Fruit fly (Drosophila melanogaster) whole organism, embryonic: Measurements from ENCODE around the gene CG46059.

Experiments used
- Awh ChIP-seq: fragments of 200-800 bp; sonication (Bioruptor generic); IDR thresholded peaks from 2 replicates; pipeline ENCODE4, ENCODE4 v1.3.6; 2022; ENCODE audit warnings: missing biosample characterization, missing genetic modification characterization
- BtbVII ChIP-seq: fragments of 200-800 bp; sonication (Bioruptor generic); optimal IDR thresholded peaks from 3 replicates; lab custom pipeline; 2017; ENCODE audit warnings: missing biosample characterization, mild to moderate bottlenecking, missing genetic modification characterization
- CG10147 ChIP-seq: fragments of 200-800 bp; sonication (Bioruptor generic); optimal IDR thresholded peaks from 2 replicates; lab custom pipeline; 2019; ENCODE audit warnings: missing biosample characterization, mild to moderate bottlenecking, missing genetic modification characterization, moderate library complexity
- CG10209 ChIP-seq: fragments of 200-800 bp; sonication (Bioruptor generic); optimal IDR thresholded peaks from 3 replicates; lab custom pipeline; 2017; ENCODE audit warnings: missing biosample characterization, mild to moderate bottlenecking, missing genetic modification characterization, missing genetic modification reagents
- CG10431 ChIP-seq: fragments of 200-800 bp; sonication (Bioruptor generic); optimal IDR thresholded peaks from 3 replicates; lab custom pipeline; 2018; ENCODE audit warnings: missing biosample characterization, mild to moderate bottlenecking, missing genetic modification characterization
- CG11504 ChIP-seq: fragments of 200-800 bp; sonication (Bioruptor generic); optimal IDR thresholded peaks from 3 replicates; lab custom pipeline; 2019; ENCODE audit warnings: missing biosample characterization, mild to moderate bottlenecking, missing genetic modification characterization, moderate library complexity
- CG13624 ChIP-seq: fragments of 200-800 bp; sonication (Bioruptor generic); optimal IDR thresholded peaks from 2 replicates; lab custom pipeline; 2016; ENCODE audit warnings: missing biosample characterization, missing genetic modification characterization
- CG13775 ChIP-seq: fragments of 200-800 bp; sonication (Bioruptor generic); optimal IDR thresholded peaks from 3 replicates; lab custom pipeline; 2017; ENCODE audit warnings: missing biosample characterization, mild to moderate bottlenecking, missing genetic modification characterization
- CG14860 ChIP-seq: fragments of 200-800 bp; sonication (Bioruptor generic); IDR thresholded peaks from 3 replicates; pipeline ENCODE4 v1.3.6; 2022; ENCODE audit warnings: missing biosample characterization, missing genetic modification characterization; ENCODE audit not compliant: partially characterized antibody
- CG15514 ChIP-seq: fragments of 200-800 bp; sonication (Bioruptor generic); optimal IDR thresholded peaks from 3 replicates; lab custom pipeline; 2017; ENCODE audit warnings: missing biosample characterization, missing genetic modification characterization, mild to moderate bottlenecking, moderate library complexity, missing genetic modification reagents
- CG16863 ChIP-seq: fragments of 200-800 bp; sonication (Bioruptor generic); optimal IDR thresholded peaks from 3 replicates; lab custom pipeline; 2016; ENCODE audit warnings: missing biosample characterization, missing genetic modification characterization
- CG17359 ChIP-seq: fragments of 200-800 bp; sonication (Bioruptor generic); optimal IDR thresholded peaks from 3 replicates; lab custom pipeline; 2018; ENCODE audit warnings: missing biosample characterization, mild to moderate bottlenecking, missing genetic modification characterization, moderate library complexity
- CG1832 ChIP-seq: fragments of 200-800 bp; sonication (Bioruptor generic); optimal IDR thresholded peaks from 2 replicates; lab custom pipeline; 2017; ENCODE audit warnings: missing biosample characterization, mild to moderate bottlenecking, missing genetic modification characterization, inconsistent platforms
- CG18599 ChIP-seq: fragments of 200-800 bp; sonication (Bioruptor generic); optimal IDR thresholded peaks from 3 replicates; lab custom pipeline; 2017; ENCODE audit warnings: missing biosample characterization, missing genetic modification characterization, mild to moderate bottlenecking, moderate library complexity, missing genetic modification reagents
- CG3281 ChIP-seq: fragments of 200-800 bp; sonication (Bioruptor generic); optimal IDR thresholded peaks from 3 replicates; lab custom pipeline; 2017; ENCODE audit warnings: missing biosample characterization, mild to moderate bottlenecking, missing genetic modification characterization
- CG3995 ChIP-seq: fragments of 200-800 bp; sonication (Bioruptor generic); optimal IDR thresholded peaks from 3 replicates; lab custom pipeline; 2016; ENCODE audit warnings: missing biosample characterization, missing genetic modification characterization
- CG4707 ChIP-seq: fragments of 200-800 bp; sonication (Bioruptor generic); optimal IDR thresholded peaks from 2 replicates; lab custom pipeline; 2018; ENCODE audit warnings: missing biosample characterization, mild to moderate bottlenecking, missing genetic modification characterization, moderate library complexity
- CG6175 ChIP-seq: fragments of 200-800 bp; sonication (Bioruptor generic); IDR thresholded peaks from 3 replicates; pipeline ENCODE4 v1.3.6; 2022; ENCODE audit warnings: missing biosample characterization, missing genetic modification characterization
- CG6683 ChIP-seq: fragments of 200-800 bp; sonication (Bioruptor generic); optimal IDR thresholded peaks from 2 replicates; lab custom pipeline; 2017; ENCODE audit warnings: missing biosample characterization, mild to moderate bottlenecking, missing genetic modification characterization, missing genetic modification reagents
- CG9215 ChIP-seq: fragments of 200-800 bp; sonication (Bioruptor generic); IDR thresholded peaks from 2 replicates; pipeline ENCODE4 v1.3.6; 2022; ENCODE audit warnings: missing biosample characterization, missing genetic modification characterization
- Chrac-16 ChIP-seq: fragments of 200-800 bp; sonication (Bioruptor generic); optimal IDR thresholded peaks from 3 replicates; lab custom pipeline; 2016; ENCODE audit warnings: missing biosample characterization, missing genetic modification characterization
- Dref ChIP-seq: fragments of 200-800 bp; sonication (Bioruptor generic); IDR thresholded peaks from 2 replicates; pipeline ENCODE4 v1.3.6; 2022; ENCODE audit warnings: missing biosample characterization, missing genetic modification characterization
- H2.0 ChIP-seq: fragments of 200-800 bp; sonication (Bioruptor generic); IDR thresholded peaks from 2 replicates; pipeline ENCODE4 v1.3.6; 2022; ENCODE audit warnings: missing biosample characterization, missing genetic modification characterization
- HHEX ChIP-seq: fragments of 200-800 bp; sonication (Bioruptor generic); optimal IDR thresholded peaks from 3 replicates; lab custom pipeline; 2017; ENCODE audit warnings: missing biosample characterization, mild to moderate bottlenecking, missing genetic modification characterization, missing genetic modification reagents
- HLH54F ChIP-seq: fragments of 200-800 bp; sonication (Bioruptor generic); optimal IDR thresholded peaks from 3 replicates; lab custom pipeline; 2016; ENCODE audit warnings: missing biosample characterization, missing genetic modification characterization
- Hr51 ChIP-seq, 2 experiments: fragments of 200-800 bp; sonication (Bioruptor generic); optimal IDR thresholded peaks; 2 replicates in 1 of 2; 3 replicates in 1 of 2; lab custom pipeline; 2016 to 2018; ENCODE audit warnings: missing biosample characterization in 2 of 2, missing genetic modification characterization in 2 of 2, mild to moderate bottlenecking in 1 of 2, moderate library complexity in 1 of 2
- Meics ChIP-seq: fragments of 200-800 bp; sonication (Bioruptor generic); optimal IDR thresholded peaks from 2 replicates; lab custom pipeline; 2017; ENCODE audit warnings: missing biosample characterization, mild to moderate bottlenecking, missing genetic modification characterization
- Optix ChIP-seq: fragments of 200-800 bp; sonication (Bioruptor generic); IDR thresholded peaks from 3 replicates; pipeline ENCODE4 v1.3.6; 2022; ENCODE audit warnings: missing biosample characterization, missing genetic modification characterization
- PHDP ChIP-seq: fragments of 200-800 bp; sonication (Bioruptor generic); optimal IDR thresholded peaks from 3 replicates; lab custom pipeline; 2018; ENCODE audit warnings: missing biosample characterization, mild to moderate bottlenecking, missing genetic modification characterization, moderate library complexity
- Ptx1 ChIP-seq: fragments of 200-800 bp; sonication (Bioruptor generic); IDR thresholded peaks from 2 replicates; pipeline ENCODE4 v1.3.6; 2022; ENCODE audit warnings: missing biosample characterization, missing genetic modification characterization
- Six4 ChIP-seq: fragments of 200-800 bp; sonication (Bioruptor generic); optimal IDR thresholded peaks from 2 replicates; lab custom pipeline; 2016; ENCODE audit warnings: missing biosample characterization, missing genetic modification characterization
- Usf ChIP-seq: fragments of 200-800 bp; sonication (Bioruptor generic); optimal IDR thresholded peaks from 2 replicates; lab custom pipeline; 2017; ENCODE audit warnings: missing genotype, missing biosample characterization, missing genetic modification characterization
- Xbp1 ChIP-seq: fragments of 200-800 bp; sonication (Bioruptor generic); optimal IDR thresholded peaks from 3 replicates; lab custom pipeline; 2016; ENCODE audit warnings: missing biosample characterization, mild to moderate bottlenecking, missing genetic modification characterization
- amos ChIP-seq: fragments of 200-800 bp; sonication (Bioruptor generic); IDR thresholded peaks from 2 replicates; pipeline ENCODE4 v1.3.6; 2022; ENCODE audit warnings: missing biosample characterization, missing genetic modification characterization; ENCODE audit not compliant: partially characterized antibody
- dan ChIP-seq: fragments of 200-800 bp; sonication (Bioruptor generic); IDR thresholded peaks from 2 replicates; pipeline ENCODE4 v1.3.6; 2022; ENCODE audit warnings: missing biosample characterization, missing genetic modification characterization
- hkb ChIP-seq, 2 experiments: fragments of 200-800 bp in 1 of 2; fragments of >200 bp in 1 of 2; sonication (Bioruptor generic) in 1 of 2; IDR thresholded peaks in 1 of 2; optimal IDR thresholded peaks in 1 of 2; 2 replicates each; pipeline versions ENCODE4 v1.3.6 to Lab custom; 2017 to 2022; ENCODE audit warnings: missing biosample characterization in 1 of 2, missing genetic modification characterization in 1 of 2
- kay ChIP-seq: fragments of 200-800 bp; sonication (Bioruptor generic); optimal IDR thresholded peaks from 2 replicates; lab custom pipeline; 2016; ENCODE audit warnings: missing biosample characterization, missing genetic modification characterization
- lab ChIP-seq: fragments of 200-800 bp; sonication (Bioruptor generic); optimal IDR thresholded peaks from 3 replicates; lab custom pipeline; 2017; ENCODE audit warnings: missing biosample characterization, missing genetic modification characterization, mild to moderate bottlenecking, moderate library complexity, missing genetic modification reagents
- lov ChIP-seq, 2 experiments: fragments of 200-800 bp in 1 of 2; fragments of >200 bp in 1 of 2; sonication (Bioruptor generic) in 1 of 2; IDR thresholded peaks in 1 of 2; optimal IDR thresholded peaks in 1 of 2; 2 replicates in 1 of 2; 3 replicates in 1 of 2; pipeline versions ENCODE4 v1.3.6 to Lab custom; 2017 to 2022; ENCODE audit warnings: missing biosample characterization in 1 of 2, missing genetic modification characterization in 1 of 2
- mirr ChIP-seq: fragments of 200-800 bp; sonication (Bioruptor generic); optimal IDR thresholded peaks from 3 replicates; lab custom pipeline; 2018; ENCODE audit warnings: missing biosample characterization, mild to moderate bottlenecking, missing genetic modification characterization
- org-1 ChIP-seq: fragments of 200-800 bp; sonication (Bioruptor generic); optimal IDR thresholded peaks from 2 replicates; lab custom pipeline; 2017; ENCODE audit warnings: missing biosample characterization, missing genetic modification characterization
- pum ChIP-seq: fragments of 200-800 bp; sonication (Bioruptor generic); optimal IDR thresholded peaks from 2 replicates; lab custom pipeline; 2016; ENCODE audit warnings: missing biosample characterization, missing genetic modification characterization
- stc ChIP-seq: fragments of 200-800 bp; sonication (Bioruptor generic); IDR thresholded peaks from 2 replicates; pipeline ENCODE4 v1.3.6; 2022; ENCODE audit warnings: missing biosample characterization, missing genetic modification characterization
- wek ChIP-seq: fragments of 200-800 bp; sonication (Bioruptor generic); optimal IDR thresholded peaks from 3 replicates; lab custom pipeline; 2018; ENCODE audit warnings: missing biosample characterization, mild to moderate bottlenecking, missing genetic modification characterization, moderate library complexity
- z ChIP-seq: fragments of 200-800 bp; sonication (Bioruptor generic); IDR thresholded peaks from 3 replicates; pipeline ENCODE4 v1.3.6; 2022; ENCODE audit warnings: missing biosample characterization, missing genetic modification characterization
- zfh1 ChIP-seq: fragments of 200-800 bp; sonication (Bioruptor generic); IDR thresholded peaks from 3 replicates; pipeline ENCODE4 v1.3.6; 2022; ENCODE audit warnings: missing biosample characterization, missing genetic modification characterization

Gene CG46059

DNA sequence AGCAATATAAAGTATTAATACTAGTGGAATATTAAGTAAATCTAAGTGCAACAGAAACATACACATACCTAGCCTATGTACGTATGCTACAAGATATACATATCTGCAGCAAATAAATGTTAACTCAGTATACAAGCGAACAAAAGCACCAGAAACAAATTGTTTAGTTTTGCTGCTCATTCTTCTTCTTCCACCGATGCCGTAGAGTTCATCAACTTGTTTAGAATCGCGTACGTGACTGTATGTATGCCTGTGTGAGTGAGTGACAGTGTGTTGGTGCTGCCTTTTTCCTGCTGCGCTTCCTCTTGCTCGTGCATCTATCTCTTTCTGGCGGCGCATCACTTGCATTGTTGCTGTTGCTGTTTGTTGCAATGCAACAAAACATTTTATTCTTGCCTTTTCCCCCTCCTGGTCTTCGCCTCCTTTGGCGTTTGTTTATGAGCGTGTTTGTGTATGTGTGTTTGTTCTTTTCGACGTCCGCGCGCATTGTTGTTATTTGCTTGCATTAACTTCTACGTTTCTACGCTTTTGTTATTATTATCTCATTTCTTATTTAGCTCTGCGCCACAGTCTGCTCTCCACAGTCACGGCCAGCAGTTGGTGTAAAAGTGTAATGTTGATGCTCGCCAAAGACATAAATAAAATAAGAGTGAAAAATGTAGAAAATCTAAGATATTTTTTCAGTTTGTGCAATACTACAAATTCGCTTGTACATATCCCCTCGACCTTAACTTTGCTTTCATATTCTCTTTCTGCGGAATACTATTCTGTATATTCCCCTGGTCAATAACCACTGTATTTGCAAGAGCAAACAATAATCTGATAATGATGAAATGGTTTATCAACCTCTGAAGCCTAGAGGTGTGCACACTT lies 24.7 kb downstream of the CG46059 start (continued):
- peak; percentile 19 for TF ChIP-seq CG3281 (GFP tag; lab: Kevin White, UChicago)
- TF ChIP-seq lov (optimal IDR thresholded peaks at IDR 0.05; lab: Kevin White, UChicago) = no peak
- 0 out of 3 replicates have a peak, but pooled peaks have one; percentile 35 for TF ChIP-seq lov (GFP tag; IDR thresholded peaks at IDR 0.05; lab: Robert Waterston, UW)
- no peak for TF ChIP-seq CG10147
- TF ChIP-seq Dref (GFP tag; lab: Robert Waterston, UW) = no peak
- TF ChIP-seq Six4 = peak; percentile 15
- no peak for TF ChIP-seq mirr (GFP tag; lab: Kevin White, UChicago)
- TF ChIP-seq BtbVII (GFP tag; lab: Kevin White, UChicago) = peak; percentile 39
- peak; percentile 29 for TF ChIP-seq HHEX
- TF ChIP-seq CG6683 (GFP tag; lab: Kevin White, UChicago) = no peak
- TF ChIP-seq CG9215 (GFP tag; lab: Robert Waterston, UW) = no peak
- no peak for TF ChIP-seq Optix (GFP tag; lab: Robert Waterston, UW)
- peak; percentile 39 for TF ChIP-seq pum (GFP tag; lab: Kevin White, UChicago)
- no peak for TF ChIP-seq Usf (GFP tag; lab: Kevin White, UChicago)
- no peak for TF ChIP-seq z (GFP tag; lab: Robert Waterston, UW)
- peak; percentile 51 for TF ChIP-seq Xbp1 (GFP tag; lab: Kevin White, UChicago)
- TF ChIP-seq org-1 (GFP tag; lab: Kevin White, UChicago) = peak; percentile 23
- TF ChIP-seq CG16863 (GFP tag; lab: Kevin White, UChicago) = peak; percentile 49
- TF ChIP-seq amos (GFP tag; lab: Robert Waterston, UW) = no peak
- peak in 1 of 2 experiments; percentile 28 for TF ChIP-seq Hr51 (GFP tag; optimal IDR thresholded peaks at IDR 0.05; lab: Kevin White, UChicago)
- TF ChIP-seq Ptx1 (GFP tag; lab: Robert Waterston, UW) = 0 out of 2 replicates have a peak, but pooled peaks have one; percentile 19
- TF ChIP-seq hkb (optimal IDR thresholded peaks at IDR 0.05; lab: Kevin White, UChicago) = no peak
- no peak for TF ChIP-seq hkb (GFP tag; IDR thresholded peaks at IDR 0.05; lab: Robert Waterston, UW)
- TF ChIP-seq PHDP (tag; lab: Kevin White, UChicago) = peak; percentile 10
- TF ChIP-seq CG1832 = peak; percentile 40
- peak; percentile 16 for TF ChIP-seq CG18599 (GFP tag; lab: Kevin White, UChicago)
- TF ChIP-seq CG13775 (GFP tag; lab: Kevin White, UChicago) = peak; percentile 27
- no peak for TF ChIP-seq CG6175 (GFP tag; lab: Robert Waterston, UW)
- 0 out of 3 replicates have a peak, but pooled peaks have one; percentile 37 for TF ChIP-seq zfh1 (GFP tag; lab: Robert Waterston, UW)
- peak; percentile 14 for TF ChIP-seq CG13624 (GFP tag; lab: Kevin White, UChicago)
- peak; percentile 46; the same call in 1 of the 2 replicates for TF ChIP-seq stc (GFP tag; lab: Robert Waterston, UW)
- peak; percentile 36 for TF ChIP-seq HLH54F (GFP tag; lab: Kevin White, UChicago)
- peak; percentile 57 for TF ChIP-seq lab (GFP tag; lab: Kevin White, UChicago)
- peak; percentile 16 for TF ChIP-seq wek (GFP tag; lab: Kevin White, UChicago)
- peak; percentile 29 for TF ChIP-seq CG3995 (GFP tag; lab: Kevin White, UChicago)
- peak; percentile 31 for TF ChIP-seq Meics (GFP tag; lab: Kevin White, UChicago)
- 0 out of 2 replicates have a peak, but pooled peaks have one; percentile 42 for TF ChIP-seq Awh (GFP tag; lab: Robert Waterston, UW)
- TF ChIP-seq CG4707 (GFP tag; lab: Kevin White, UChicago) = peak; percentile 30
- peak; percentile 14 for TF ChIP-seq CG15514 (GFP tag; lab: Kevin White, UChicago)
- TF ChIP-seq CG17359 (tag; lab: Kevin White, UChicago) = peak; percentile 52
- TF ChIP-seq Chrac-16 (GFP tag; lab: Kevin White, UChicago) = no peak
- no peak for TF ChIP-seq CG10431 (GFP tag; lab: Kevin White, UChicago)
- no peak for TF ChIP-seq dan
- TF ChIP-seq kay = no peak
- peak; percentile 43 for TF ChIP-seq CG11504 (tag; lab: Kevin White, UChicago)
- TF ChIP-seq CG14860 (GFP tag; lab: Robert Waterston, UW) = no peak
- peak; percentile 25 for TF ChIP-seq CG10209 (GFP tag; lab: Kevin White, UChicago)
- TF ChIP-seq H2.0 = no peak
